Worm (Caenorhabditis elegans): Measurements from ENCODE around the gene him-14.

- TF ChIP-seq ama-1 (optimal IDR thresholded peaks at IDR 0.05) = no peak
- TF ChIP-seq tbx-11 (GFP tag; IDR thresholded peaks at IDR 0.05) = no peak
- no peak for TF ChIP-seq F13C5.2 (tag; optimal IDR thresholded peaks at IDR 0.05)
These were observed 32.0 kb downstream of the him-14 start, which contains the start of gene cin-4 for ce11 chrII:7037659-7038342.

Measured in whole organism, early embryonic.